Fruit fly (Drosophila melanogaster): Measurements from ENCODE around the gene spidey.

DNA sequence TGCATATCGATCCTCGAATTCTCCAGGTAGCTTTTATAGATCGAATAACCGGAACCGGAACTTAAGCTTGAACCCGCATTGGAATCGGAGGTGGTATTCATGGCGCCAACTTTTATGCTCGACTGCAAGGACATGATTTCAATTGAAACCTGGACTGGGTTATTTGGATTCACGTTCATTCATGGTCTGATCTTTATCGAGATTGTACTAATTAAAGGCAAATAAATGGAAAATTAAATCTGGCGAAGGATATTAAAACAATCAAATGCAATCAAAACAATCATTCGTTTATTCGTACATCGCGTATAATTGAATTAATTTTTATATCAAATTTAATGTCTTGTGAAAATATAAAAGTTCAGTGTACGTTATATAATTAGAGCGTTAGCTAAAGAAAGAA lies 24.8 kb upstream of the spidey start, which contains the start of gene Ir7f:
- TF ChIP-seq ttk (optimal IDR thresholded peaks at IDR 0.05), result no peak
- no peak for TF ChIP-seq Myc (optimal IDR thresholded peaks at IDR 0.05)
- no peak for TF ChIP-seq h (optimal IDR thresholded peaks at IDR 0.05)
- TF ChIP-seq psq (optimal IDR thresholded peaks at IDR 0.05), result no peak
- no peak for TF ChIP-seq Sin3A (optimal IDR thresholded peaks at IDR 0.05)

Measured in Kc167 (cell line).